Worm (Caenorhabditis elegans) whole organism, L2 larva: ENCODE data around the gene Y24D9A.7.

Experiments used
- C34F6.9 ChIP-seq: fragments of 150-350 bp; optimal IDR thresholded peaks from 2 replicates; lab custom pipeline; 2014; ENCODE audit warnings: missing biosample characterization, missing genetic modification characterization
- Y55F3AM.14 ChIP-seq: fragments of 200-800 bp; sonication (Bioruptor generic); optimal IDR thresholded peaks from 2 replicates; lab custom pipeline; 2018; ENCODE audit warnings: mild to moderate bottlenecking, missing genetic modification characterization, missing compliant biosample characterization
- ZK546.5 ChIP-seq: sonication (generic microtip); optimal IDR thresholded peaks from 2 replicates; lab custom pipeline; 2017; ENCODE audit warnings: missing biosample characterization, missing genetic modification characterization
- alr-1 ChIP-seq: fragments of 150-350 bp; optimal IDR thresholded peaks from 2 replicates; lab custom pipeline; 2014; ENCODE audit warnings: missing biosample characterization, missing genetic modification characterization
- aly-2 ChIP-seq: fragments of 150-350 bp; optimal IDR thresholded peaks from 2 replicates; lab custom pipeline; 2014; ENCODE audit warnings: missing biosample characterization, missing genetic modification characterization
- ama-1 ChIP-seq: fragments of 150-350 bp; optimal IDR thresholded peaks from 2 replicates; lab custom pipeline; 2018; ENCODE audit warnings: inconsistent platforms
- ceh-82 ChIP-seq: fragments of 150-350 bp; optimal IDR thresholded peaks from 2 replicates; lab custom pipeline; 2014; ENCODE audit warnings: missing biosample characterization, missing genetic modification characterization
- crh-2 ChIP-seq: sonication (generic microtip); optimal IDR thresholded peaks from 2 replicates; lab custom pipeline; 2017; ENCODE audit warnings: missing biosample characterization, missing genetic modification characterization
- elt-3 ChIP-seq: sonication (generic microtip); optimal IDR thresholded peaks from 2 replicates; lab custom pipeline; 2017; ENCODE audit warnings: missing biosample characterization, missing genetic modification characterization
- gmeb-1 ChIP-seq: fragments of 150-350 bp; optimal IDR thresholded peaks from 2 replicates; lab custom pipeline; 2014; ENCODE audit warnings: missing biosample characterization, missing genetic modification characterization
- lin-11 ChIP-seq: fragments of 150-350 bp; sonication (generic microtip); optimal IDR thresholded peaks from 2 replicates; lab custom pipeline; 2014; ENCODE audit warnings: missing biosample characterization, missing genetic modification characterization, inconsistent platforms, mixed read lengths
- lin-39 ChIP-seq: fragments of 150-350 bp; optimal IDR thresholded peaks from 2 replicates; lab custom pipeline; 2014; ENCODE audit warnings: missing biosample characterization, missing genetic modification reagents, missing genetic modification characterization
- lsy-2 ChIP-seq, 2 experiments: fragments of 150-350 bp in 1 of 2; sonication (generic microtip) in 1 of 2; optimal IDR thresholded peaks; 2 replicates each; lab custom pipeline; 2014 to 2017; ENCODE audit warnings: missing biosample characterization in 2 of 2, missing genetic modification characterization in 2 of 2
- mbf-1 ChIP-seq: sonication (generic microtip); optimal IDR thresholded peaks from 2 replicates; lab custom pipeline; 2017; ENCODE audit warnings: missing biosample characterization, missing genetic modification characterization
- nhr-10 ChIP-seq: sonication (generic microtip); optimal IDR thresholded peaks from 2 replicates; lab custom pipeline; 2017; ENCODE audit warnings: missing biosample characterization, missing genetic modification characterization
- nhr-11 ChIP-seq: fragments of 150-350 bp; optimal IDR thresholded peaks from 2 replicates; lab custom pipeline; 2014; ENCODE audit warnings: missing biosample characterization, missing genetic modification characterization
- nhr-12 ChIP-seq: fragments of 150-350 bp; optimal IDR thresholded peaks from 2 replicates; lab custom pipeline; 2014; ENCODE audit warnings: missing biosample characterization, missing genetic modification characterization
- nhr-129 ChIP-seq: fragments of 150-350 bp; optimal IDR thresholded peaks from 2 replicates; lab custom pipeline; 2014; ENCODE audit warnings: missing biosample characterization, missing genetic modification characterization
- nhr-21 ChIP-seq: fragments of 150-350 bp; optimal IDR thresholded peaks from 2 replicates; lab custom pipeline; 2014; ENCODE audit warnings: missing biosample characterization, missing genetic modification characterization
- nhr-23 ChIP-seq: fragments of 150-350 bp; optimal IDR thresholded peaks from 2 replicates; lab custom pipeline; 2014; ENCODE audit warnings: missing biosample characterization, missing genetic modification reagents, missing genetic modification characterization
- nhr-237 ChIP-seq: fragments of 150-350 bp; optimal IDR thresholded peaks from 2 replicates; lab custom pipeline; 2014; ENCODE audit warnings: missing biosample characterization, missing genetic modification characterization
- nhr-25 ChIP-seq: fragments of 150-350 bp; sonication (generic microtip); optimal IDR thresholded peaks from 3 replicates; lab custom pipeline; 2014; ENCODE audit warnings: missing biosample characterization, missing genetic modification characterization
- nhr-6 ChIP-seq: fragments of 150-350 bp; optimal IDR thresholded peaks from 2 replicates; lab custom pipeline; 2014; ENCODE audit warnings: missing biosample characterization, missing genetic modification characterization
- nhr-77 ChIP-seq: fragments of 150-350 bp; optimal IDR thresholded peaks from 2 replicates; lab custom pipeline; 2014; ENCODE audit warnings: missing biosample characterization, missing genetic modification characterization
- peb-1 ChIP-seq: fragments of 150-350 bp; optimal IDR thresholded peaks from 2 replicates; lab custom pipeline; 2014; ENCODE audit warnings: missing biosample characterization, missing genetic modification characterization
- sem-4 ChIP-seq: fragments of 150-350 bp; optimal IDR thresholded peaks from 2 replicates; lab custom pipeline; 2014; ENCODE audit warnings: missing biosample characterization, missing genetic modification reagents, missing genetic modification characterization
- skn-1 ChIP-seq: sonication (generic microtip); optimal IDR thresholded peaks from 2 replicates; lab custom pipeline; 2017; ENCODE audit warnings: missing biosample characterization, missing genetic modification characterization
- sma-3 ChIP-seq: sonication (generic microtip); optimal IDR thresholded peaks from 2 replicates; lab custom pipeline; 2016; ENCODE audit warnings: missing genetic modification reagents, missing genetic modification characterization, missing compliant biosample characterization
- sma-9 ChIP-seq, 2 experiments: fragments of 150-350 bp in 1 of 2; sonication (generic microtip) in 1 of 2; optimal IDR thresholded peaks; 2 replicates each; lab custom pipeline; 2014 to 2016; ENCODE audit warnings: missing genetic modification characterization in 2 of 2, mild to moderate bottlenecking in 1 of 2, missing biosample characterization in 1 of 2, missing compliant biosample characterization in 1 of 2, missing genetic modification reagents in 1 of 2, moderate library complexity in 1 of 2
- snpc-4 ChIP-seq: fragments of 150-350 bp; optimal IDR thresholded peaks from 2 replicates; lab custom pipeline; 2014; ENCODE audit warnings: missing biosample characterization, missing genetic modification characterization
- unc-39 ChIP-seq: fragments of 150-350 bp; optimal IDR thresholded peaks from 2 replicates; lab custom pipeline; 2014; ENCODE audit warnings: missing biosample characterization, missing genetic modification characterization
- unc-55 ChIP-seq: fragments of 150-350 bp; sonication (generic microtip); optimal IDR thresholded peaks from 3 replicates; lab custom pipeline; 2014; ENCODE audit warnings: missing biosample characterization, missing genetic modification reagents, missing genetic modification characterization
- unc-62 ChIP-seq: fragments of 150-350 bp; optimal IDR thresholded peaks from 2 replicates; lab custom pipeline; 2014; ENCODE audit warnings: missing biosample characterization, missing genetic modification reagents, missing genetic modification characterization
- ztf-1 ChIP-seq: fragments of 200-800 bp; sonication (Bioruptor generic); conservative IDR thresholded peaks from 2 replicates; pipeline ENCODE4 v1.3.6; 2022; ENCODE audit warnings: missing genetic modification characterization, missing compliant biosample characterization
- ztf-11 ChIP-seq: sonication (generic microtip); optimal IDR thresholded peaks from 2 replicates; lab custom pipeline; 2017; ENCODE audit warnings: missing biosample characterization, missing genetic modification characterization
- ztf-4 ChIP-seq: fragments of 150-350 bp; optimal IDR thresholded peaks from 2 replicates; lab custom pipeline; 2014; ENCODE audit warnings: missing biosample characterization, missing genetic modification characterization

The Y24D9A.7 gene

ce11 chrIV:4423885-4424284 is 18.9 kb upstream of the Y24D9A.7 start:
- TF ChIP-seq aly-2 (no peak), ztf-11 (no peak), snpc-4 (no peak), lsy-2 (tag; optimal IDR thresholded peaks at IDR 0.05; lab: Kevin White, UChicago) (no peak), skn-1 (tag; lab: Kevin White, UChicago) (no peak), elt-3 (tag; lab: Kevin White, UChicago) (no peak), ama-1 (lab: Kevin White, UChicago) (no peak), ztf-1 (no peak), alr-1 (no peak), sma-9 (GFP tag; optimal IDR thresholded peaks at IDR 0.05; lab: Kevin White, UChicago) (no peak), sma-9 (tag; optimal IDR thresholded peaks at IDR 0.05; lab: Kevin White, UChicago) (no peak), sem-4 (tag; lab: Kevin White, UChicago) (no peak), nhr-6 (no peak), lin-11 (tag; lab: Kevin White, UChicago) (no peak), nhr-11 (tag; lab: Kevin White, UChicago) (no peak)
- TF ChIP-seq, all 48 proteins: peak for 0

ce11 chrIV:4423026-4423425 is 18.1 kb upstream of the Y24D9A.7 start:
- TF ChIP-seq unc-62 (GFP tag; lab: Kevin White, UChicago) (no peak), unc-55 (GFP tag; lab: Kevin White, UChicago) (no peak), nhr-6 (no peak), peb-1 (no peak), alr-1 (no peak), lin-39 (tag; lab: Kevin White, UChicago) (no peak), C34F6.9 (tag; lab: Kevin White, UChicago) (no peak), nhr-25 (no peak), sem-4 (tag; lab: Kevin White, UChicago) (no peak), Y55F3AM.14 (GFP tag; lab: Kevin White, UChicago) (no peak), gmeb-1 (no peak), nhr-77 (tag; lab: Kevin White, UChicago) (no peak), ama-1 (lab: Kevin White, UChicago) (no peak), lsy-2 (tag; optimal IDR thresholded peaks at IDR 0.05; lab: Kevin White, UChicago) (no peak), nhr-237 (no peak), crh-2 (tag; lab: Kevin White, UChicago) (no peak), nhr-129 (tag; lab: Kevin White, UChicago) (no peak), ztf-4 (tag; lab: Kevin White, UChicago) (no peak), lin-11 (tag; lab: Kevin White, UChicago) (no peak), mbf-1 (tag; lab: Kevin White, UChicago) (no peak)

- TF ChIP-seq nhr-21 (tag; lab: Kevin White, UChicago) (no peak), aly-2 (no peak)
Measured at ce11 chrIV:4422029-4422428, 17.1 kb upstream of the Y24D9A.7 start, which contains the start of gene clec-175. clec-175 (plus strand) TSS chrIV:4422329.

- no peak for TF ChIP-seq nhr-10 (tag; lab: Kevin White, UChicago)
- TF ChIP-seq sma-9 (GFP tag; optimal IDR thresholded peaks at IDR 0.05; lab: Kevin White, UChicago), result no peak
- no peak for TF ChIP-seq sma-9 (tag; optimal IDR thresholded peaks at IDR 0.05; lab: Kevin White, UChicago)
- TF ChIP-seq lsy-2 (tag; optimal IDR thresholded peaks at IDR 0.05; lab: Kevin White, UChicago), result no peak
Measured at ce11 chrIV:4413114-4413513, 8.1 kb upstream of the Y24D9A.7 start.

ce11 chrIV:4411948-4412335 is 7.0 kb upstream of the Y24D9A.7 start:
- TF ChIP-seq elt-3 (tag; lab: Kevin White, UChicago) (no peak), sma-3 (no peak), nhr-237 (no peak), ZK546.5 (no peak), lin-39 (tag; lab: Kevin White, UChicago) (no peak), peb-1 (no peak), alr-1 (no peak), ceh-82 (tag; lab: Kevin White, UChicago) (no peak), nhr-23 (tag; lab: Kevin White, UChicago) (no peak), nhr-10 (tag; lab: Kevin White, UChicago) (no peak), lin-11 (tag; lab: Kevin White, UChicago) (no peak), nhr-11 (tag; lab: Kevin White, UChicago) (no peak), unc-39 (tag; lab: Kevin White, UChicago) (no peak), nhr-129 (tag; lab: Kevin White, UChicago) (no peak), unc-62 (GFP tag; lab: Kevin White, UChicago) (no peak), nhr-12 (tag; lab: Kevin White, UChicago) (no peak)
- TF ChIP-seq, all 48 proteins: peak for 0
